Worm (Caenorhabditis elegans) whole organism, L4 larva: Measurements from ENCODE around the gene inf-1.
A peak's percentile ranks its signal among the peaks of the same experiment; 100 is the strongest.

Experiments used
- D1046.2 ChIP-seq: fragments of 200-800 bp; sonication (Bioruptor generic); IDR thresholded peaks from 2 replicates; pipeline ENCODE4 v1.3.6; 2022; ENCODE audit warnings: missing genetic modification characterization, missing compliant biosample characterization
- F10B5.3 ChIP-seq: sonication (generic microtip); optimal IDR thresholded peaks from 2 replicates; lab custom pipeline; 2016; ENCODE audit warnings: mild to moderate bottlenecking, missing genetic modification characterization, missing compliant biosample characterization
- T20F7.1 ChIP-seq: fragments of 200-800 bp; sonication (Bioruptor generic); optimal IDR thresholded peaks from 2 replicates; lab custom pipeline; 2018; ENCODE audit warnings: mild to moderate bottlenecking, missing genetic modification characterization, missing compliant biosample characterization
- T26A8.4 ChIP-seq: fragments of 200-800 bp; sonication (Bioruptor generic); IDR thresholded peaks from 2 replicates; pipeline ENCODE4 v1.3.6; 2022; ENCODE audit warnings: missing genetic modification characterization, missing compliant biosample characterization
- Y105C5A.15 ChIP-seq: fragments of 200-800 bp; sonication (Bioruptor generic); IDR thresholded peaks from 2 replicates; pipeline ENCODE4 v1.3.6; 2022; ENCODE audit warnings: missing genetic modification characterization, missing compliant biosample characterization
- ZK337.2 ChIP-seq: fragments of 200-800 bp; sonication (Bioruptor generic); IDR thresholded peaks from 2 replicates; pipeline ENCODE4 v1.3.6; 2022; ENCODE audit warnings: missing genetic modification reagents, missing genetic modification characterization, missing compliant biosample characterization
- aha-1 ChIP-seq: fragments of 150-350 bp; peaks from one replicate; lab custom pipeline; 2014; ENCODE audit warnings: missing biosample characterization, missing genetic modification characterization
- aly-2 ChIP-seq: sonication (generic microtip); optimal IDR thresholded peaks from 2 replicates; lab custom pipeline; 2018; ENCODE audit warnings: missing biosample characterization, missing genetic modification characterization
- arid-1 ChIP-seq: fragments of 200-800 bp; sonication (Bioruptor generic); conservative IDR thresholded peaks from 2 replicates; pipeline ENCODE4 v1.3.6; 2022; ENCODE audit warnings: missing genetic modification reagents, missing genetic modification characterization, missing compliant biosample characterization
- attf-4 ChIP-seq: sonication (generic microtip); optimal IDR thresholded peaks from 3 replicates; lab custom pipeline; 2017; ENCODE audit warnings: missing biosample characterization, missing genetic modification characterization
- ceh-20 ChIP-seq: fragments of 200-800 bp; sonication (Bioruptor generic); IDR thresholded peaks from 2 replicates; pipeline ENCODE4 v1.3.6; 2022; ENCODE audit warnings: missing genetic modification reagents, missing genetic modification characterization, missing compliant biosample characterization
- ceh-44 ChIP-seq: fragments of 200-800 bp; sonication (Bioruptor generic); IDR thresholded peaks from 2 replicates; pipeline ENCODE4 v1.3.6; 2022; ENCODE audit warnings: missing genetic modification reagents, missing genetic modification characterization, missing compliant biosample characterization
- ces-1 ChIP-seq: fragments of 150-350 bp; sonication (generic microtip); optimal IDR thresholded peaks from 4 replicates; lab custom pipeline; 2014; ENCODE audit warnings: missing biosample characterization, missing genetic modification reagents, missing genetic modification characterization
- cey-2 ChIP-seq: sonication (generic microtip); optimal IDR thresholded peaks from 3 replicates; lab custom pipeline; 2017; ENCODE audit warnings: missing genetic modification characterization, mild to moderate bottlenecking, missing compliant biosample characterization, antibody characterized with exemption, borderline replicate concordance; ENCODE audit not compliant: insufficient read depth
- daf-16 ChIP-seq, 3 experiments: sonication (generic microtip); optimal IDR thresholded peaks; 2 replicates each; lab custom pipeline; 2016 to 2017; ENCODE audit warnings: missing genetic modification characterization in 3 of 3, missing genetic modification reagents in 3 of 3, mild to moderate bottlenecking in 2 of 3, missing compliant biosample characterization in 2 of 3, missing biosample characterization in 1 of 3, moderate library complexity in 1 of 3
- dmd-6 ChIP-seq: fragments of 200-800 bp; sonication (Bioruptor generic); IDR thresholded peaks from 2 replicates; pipeline ENCODE4 v1.3.6; 2022; ENCODE audit warnings: missing genetic modification reagents, missing genetic modification characterization, missing compliant biosample characterization
- dmd-9 ChIP-seq: fragments of 200-800 bp; sonication (Bioruptor generic); IDR thresholded peaks from 2 replicates; pipeline ENCODE4 v1.3.6; 2022; ENCODE audit warnings: missing genetic modification reagents, missing genetic modification characterization, missing compliant biosample characterization
- duxl-1 ChIP-seq: sonication (generic microtip); optimal IDR thresholded peaks from 2 replicates; lab custom pipeline; 2016; ENCODE audit warnings: mild to moderate bottlenecking, missing genetic modification characterization, moderate library complexity, missing compliant biosample characterization; ENCODE audit not compliant: poor library complexity
- dve-1 ChIP-seq: sonication (generic microtip); optimal IDR thresholded peaks from 2 replicates; lab custom pipeline; 2017; ENCODE audit warnings: antibody characterized with exemption, mild to moderate bottlenecking, missing genetic modification characterization, missing compliant biosample characterization; ENCODE audit not compliant: insufficient read depth
- fkh-10 ChIP-seq: fragments of 150-350 bp; optimal IDR thresholded peaks from 2 replicates; lab custom pipeline; 2014; ENCODE audit warnings: missing biosample characterization, missing genetic modification reagents, missing genetic modification characterization
- fos-1 ChIP-seq: fragments of 150-350 bp; optimal IDR thresholded peaks from 2 replicates; lab custom pipeline; 2014; ENCODE audit warnings: missing biosample characterization, missing genetic modification characterization
- gei-8 ChIP-seq: fragments of 200-800 bp; sonication (Bioruptor generic); optimal IDR thresholded peaks from 2 replicates; lab custom pipeline; 2018; ENCODE audit warnings: mild to moderate bottlenecking, missing genetic modification characterization, missing compliant biosample characterization
- hif-1 ChIP-seq, 2 experiments: sonication (generic microtip); optimal IDR thresholded peaks; 2 replicates each; lab custom pipeline; 2016 to 2017; ENCODE audit warnings: missing compliant biosample characterization in 2 of 2, missing genetic modification characterization in 2 of 2, missing genetic modification reagents in 2 of 2, missing genotype in 2 of 2, mild to moderate bottlenecking in 1 of 2
- hmg-1.1 ChIP-seq: fragments of 200-800 bp; sonication (Bioruptor generic); IDR thresholded peaks from 2 replicates; pipeline ENCODE4 v1.3.6; 2022; ENCODE audit warnings: missing genetic modification reagents, missing genetic modification characterization, missing compliant biosample characterization
- lim-7 ChIP-seq: fragments of 200-800 bp; sonication (Bioruptor generic); IDR thresholded peaks from 2 replicates; pipeline ENCODE4 v1.3.6; 2022; ENCODE audit warnings: missing genetic modification characterization, missing compliant biosample characterization
- lin-15B ChIP-seq: fragments of 150-350 bp; sonication (generic microtip); optimal IDR thresholded peaks from 3 replicates; lab custom pipeline; 2014; ENCODE audit warnings: missing biosample characterization, missing genetic modification characterization
- lin-29 ChIP-seq: fragments of 200-800 bp; sonication (Bioruptor generic); IDR thresholded peaks from 2 replicates; pipeline ENCODE4 v1.3.6; 2022; ENCODE audit warnings: missing genetic modification reagents, missing genetic modification characterization, missing compliant biosample characterization
- lin-39 ChIP-seq: fragments of 150-350 bp; optimal IDR thresholded peaks from 2 replicates; lab custom pipeline; 2014; ENCODE audit warnings: missing biosample characterization, missing genetic modification reagents, missing genetic modification characterization
- madf-5 ChIP-seq, 2 experiments: fragments of 200-800 bp; sonication (Bioruptor generic); IDR thresholded peaks; 2 replicates each; pipeline ENCODE4 v1.3.6; 2022; ENCODE audit warnings: missing compliant biosample characterization in 2 of 2, missing genetic modification characterization in 2 of 2
- mxl-3 ChIP-seq: fragments of 200-800 bp; sonication (Bioruptor generic); optimal IDR thresholded peaks from 2 replicates; lab custom pipeline; 2018; ENCODE audit warnings: mild to moderate bottlenecking, missing genetic modification characterization, missing compliant biosample characterization
- nhr-11 ChIP-seq: fragments of 150-350 bp; optimal IDR thresholded peaks from 2 replicates; lab custom pipeline; 2014; ENCODE audit warnings: missing biosample characterization, missing genetic modification characterization
- nhr-111 ChIP-seq: fragments of 200-800 bp; sonication (Bioruptor generic); optimal IDR thresholded peaks from 2 replicates; lab custom pipeline; 2018; ENCODE audit warnings: mild to moderate bottlenecking, missing genetic modification characterization, missing compliant biosample characterization
- nhr-25 ChIP-seq: sonication (generic microtip); optimal IDR thresholded peaks from 2 replicates; lab custom pipeline; 2017; ENCODE audit warnings: missing genetic modification characterization, mild to moderate bottlenecking, missing compliant biosample characterization, antibody characterized with exemption, moderate library complexity, borderline replicate concordance; ENCODE audit not compliant: insufficient read depth
- nhr-42 ChIP-seq: fragments of 200-800 bp; sonication (Bioruptor generic); IDR thresholded peaks from 2 replicates; pipeline ENCODE4 v1.3.6; 2022; ENCODE audit warnings: missing genetic modification characterization, missing compliant biosample characterization
- nhr-6 ChIP-seq: fragments of 150-350 bp; optimal IDR thresholded peaks from 2 replicates; lab custom pipeline; 2014; ENCODE audit warnings: missing biosample characterization, missing genetic modification characterization
- nhr-77 ChIP-seq: fragments of 150-350 bp; optimal IDR thresholded peaks from 2 replicates; lab custom pipeline; 2014; ENCODE audit warnings: missing biosample characterization, missing genetic modification characterization
- pha-4 ChIP-seq, 2 experiments: fragments of 150-350 bp in 1 of 2; fragments of 200-800 bp in 1 of 2; sonication (Bioruptor generic) in 1 of 2; IDR thresholded peaks in 1 of 2; optimal IDR thresholded peaks in 1 of 2; 2 replicates each; pipeline versions ENCODE4 v1.3.6 to Lab custom; 2014 to 2022; ENCODE audit warnings: missing genetic modification characterization in 2 of 2, missing genetic modification reagents in 2 of 2, missing biosample characterization in 1 of 2, missing compliant biosample characterization in 1 of 2
- pqm-1 ChIP-seq: sonication (generic microtip); optimal IDR thresholded peaks from 2 replicates; lab custom pipeline; 2017; ENCODE audit warnings: missing biosample characterization, missing genetic modification characterization
- rbr-2 ChIP-seq: sonication (generic microtip); optimal IDR thresholded peaks from 2 replicates; lab custom pipeline; 2016; ENCODE audit warnings: missing genotype, missing genetic modification characterization, missing compliant biosample characterization
- saeg-2 ChIP-seq: fragments of 200-800 bp; sonication (Bioruptor generic); IDR thresholded peaks from 2 replicates; pipeline ENCODE4 v1.3.6; 2022; ENCODE audit warnings: missing genetic modification reagents, missing genetic modification characterization, missing compliant biosample characterization
- sdz-12 ChIP-seq: fragments of 200-800 bp; sonication (Bioruptor generic); optimal IDR thresholded peaks from 2 replicates; lab custom pipeline; 2018; ENCODE audit warnings: mild to moderate bottlenecking, missing genetic modification characterization, missing compliant biosample characterization
- snpc-1.2 ChIP-seq: fragments of 200-800 bp; sonication (Bioruptor generic); IDR thresholded peaks from 2 replicates; pipeline ENCODE4 v1.3.6; 2022; ENCODE audit warnings: missing genetic modification reagents, missing genetic modification characterization, missing compliant biosample characterization
- snpc-4 ChIP-seq: fragments of 150-350 bp; optimal IDR thresholded peaks from 2 replicates; lab custom pipeline; 2014; ENCODE audit warnings: missing biosample characterization, missing genetic modification characterization
- spr-3 ChIP-seq: fragments of 200-800 bp; sonication (Bioruptor generic); optimal IDR thresholded peaks from 2 replicates; lab custom pipeline; 2018; ENCODE audit warnings: mild to moderate bottlenecking, missing genetic modification characterization, missing compliant biosample characterization
- tag-97 ChIP-seq: fragments of 200-800 bp; sonication (Bioruptor generic); IDR thresholded peaks from 2 replicates; pipeline ENCODE4 v1.3.6; 2022; ENCODE audit warnings: missing genetic modification characterization, missing compliant biosample characterization
- tra-1 ChIP-seq: fragments of 200-800 bp; sonication (Bioruptor generic); IDR thresholded peaks from 2 replicates; pipeline ENCODE4 v1.3.6; 2022; ENCODE audit warnings: missing genetic modification reagents, missing genetic modification characterization, missing compliant biosample characterization
- unc-39 ChIP-seq: sonication (generic microtip); optimal IDR thresholded peaks from 2 replicates; lab custom pipeline; 2017; ENCODE audit warnings: missing biosample characterization, missing genetic modification characterization
- unc-62 ChIP-seq, 3 experiments: fragments of 150-350 bp in 1 of 3; sonication (generic microtip); optimal IDR thresholded peaks in 2 of 3; peaks in 1 of 3; 1 replicate in 1 of 3; 2 replicates in 2 of 3; lab custom pipeline; 2014 to 2017; ENCODE audit warnings: missing biosample characterization in 3 of 3, missing genetic modification characterization in 3 of 3, missing genetic modification reagents in 3 of 3, missing genotype in 1 of 3
- zag-1 ChIP-seq: fragments of 150-350 bp; optimal IDR thresholded peaks from 2 replicates; lab custom pipeline; 2014; ENCODE audit warnings: missing biosample characterization, missing genetic modification characterization
- ztf-7 ChIP-seq: fragments of 150-350 bp; optimal IDR thresholded peaks from 2 replicates; lab custom pipeline; 2014; ENCODE audit warnings: missing biosample characterization, missing genetic modification characterization

inf-1 gene

ce11 chrIII:6931896-6932295 lies 2.0 kb downstream of the inf-1 start, which contains the start of gene byn-1 (continued):
- TF ChIP-seq lin-39 (tag; lab: Kevin White, UChicago) (no peak), ces-1 (GFP tag; lab: Kevin White, UChicago) (no peak), madf-5 (GFP tag; IDR thresholded peaks at IDR 0.05; lab: Robert Waterston, UW) (0 out of 4 replicates have a peak, but pooled peaks of 1 of the 2 experiments have one; percentile 10), sdz-12 (GFP tag; lab: Kevin White, UChicago) (no peak), aha-1 (tag; lab: Kevin White, UChicago) (no peak), tra-1 (no peak), F10B5.3 (no peak), snpc-1.2 (GFP tag; lab: Robert Waterston, UW) (peak; percentile 51; the same call in 1 of the 2 replicates), saeg-2 (no peak), unc-39 (tag; lab: Kevin White, UChicago) (no peak), T20F7.1 (GFP tag; lab: Kevin White, UChicago) (no peak), pqm-1 (tag; lab: Kevin White, UChicago) (no peak), hmg-1.1 (GFP tag; lab: Robert Waterston, UW) (no peak), nhr-25 (no peak), zag-1 (no peak), lin-15B (no peak), arid-1 (no peak), dve-1 (no peak), hif-1 (tag; optimal IDR thresholded peaks at IDR 0.05; lab: Kevin White, UChicago) (no peak), nhr-11 (tag; lab: Kevin White, UChicago) (no peak), snpc-4 (no peak), cey-2 (no peak), lin-29 (GFP tag; lab: Robert Waterston, UW) (no peak), Y105C5A.15 (0 out of 2 replicates have a peak, but pooled peaks have one; percentile 9), tag-97 (GFP tag; lab: Robert Waterston, UW) (no peak), gei-8 (GFP tag; lab: Kevin White, UChicago) (no peak), ztf-7 (tag; lab: Kevin White, UChicago) (no peak), nhr-77 (tag; lab: Kevin White, UChicago) (no peak), nhr-111 (GFP tag; lab: Kevin White, UChicago) (no peak), T26A8.4 (GFP tag; lab: Robert Waterston, UW) (peak; percentile 40; the same call in 1 of the 2 replicates), nhr-6 (tag; lab: Kevin White, UChicago) (no peak), aly-2 (tag; lab: Kevin White, UChicago) (no peak), mxl-3 (no peak), lim-7 (GFP tag; lab: Robert Waterston, UW) (no peak), unc-62 (GFP tag; optimal IDR thresholded peaks at IDR 0.05 in 1 of 2; lab: Kevin White, UChicago) (no peak), unc-62 (tag; optimal IDR thresholded peaks at IDR 0.05; lab: Kevin White, UChicago) (no peak), spr-3 (no peak), dmd-6 (GFP tag; lab: Robert Waterston, UW) (no peak), fkh-10 (GFP tag; lab: Kevin White, UChicago) (no peak), ceh-44 (GFP tag; lab: Robert Waterston, UW) (no peak), nhr-42 (GFP tag; lab: Robert Waterston, UW) (no peak), D1046.2 (GFP tag; lab: Robert Waterston, UW) (no peak), rbr-2 (tag; lab: Kevin White, UChicago) (no peak), daf-16 (GFP tag; optimal IDR thresholded peaks at IDR 0.05; lab: Kevin White, UChicago) (no peak), daf-16 (tag; optimal IDR thresholded peaks at IDR 0.05; lab: Kevin White, UChicago) (no peak), pha-4 (GFP tag; IDR thresholded peaks at IDR 0.05; lab: Robert Waterston, UW) (peak; percentile 54; the same call in 1 of the 2 replicates), pha-4 (tag; optimal IDR thresholded peaks at IDR 0.05; lab: Kevin White, UChicago) (no peak), duxl-1 (tag; lab: Kevin White, UChicago) (peak; percentile 8), dmd-9 (GFP tag; lab: Robert Waterston, UW) (no peak), attf-4 (tag; lab: Kevin White, UChicago) (no peak), ZK337.2 (no peak), ceh-20 (GFP tag; lab: Robert Waterston, UW) (no peak), fos-1 (tag; lab: Kevin White, UChicago) (no peak)
